Worm (Caenorhabditis elegans) whole organism, L1 larva: ENCODE results near the gene nep-18.

Experiments
- C34B4.2 ChIP-seq: sonication (generic microtip); optimal IDR thresholded peaks from 2 replicates; lab custom pipeline; 2017; ENCODE audit warnings: mild to moderate bottlenecking, missing genetic modification characterization, missing compliant biosample characterization
- blmp-1 ChIP-seq: fragments of 150-350 bp; optimal IDR thresholded peaks from 2 replicates; lab custom pipeline; 2014; ENCODE audit warnings: missing biosample characterization, missing genetic modification characterization
- lin-39 ChIP-seq: fragments of 150-350 bp; optimal IDR thresholded peaks from 2 replicates; lab custom pipeline; 2014; ENCODE audit warnings: missing biosample characterization, missing genetic modification reagents, missing genetic modification characterization
- snpc-4 ChIP-seq: fragments of 150-350 bp; optimal IDR thresholded peaks from 2 replicates; lab custom pipeline; 2014; ENCODE audit warnings: missing biosample characterization, missing genetic modification characterization

ce11 chrII:2585493-2585892, 21.6 kb upstream of the nep-18 start, which contains the start of gene sri-36:
- TF ChIP-seq lin-39 (tag; lab: Kevin White, UChicago) (no peak), blmp-1 (tag; lab: Kevin White, UChicago) (no peak), C34B4.2 (tag; lab: Kevin White, UChicago) (no peak), snpc-4 (tag; lab: Kevin White, UChicago) (no peak)
